Worm (Caenorhabditis elegans) whole organism, mixed stage, embryonic: ENCODE measurements around the gene F23B12.7.

Experiments
- M03D4.4 ChIP-seq: sonication (generic microtip); optimal IDR thresholded peaks from 2 replicates; lab custom pipeline; 2017; ENCODE audit warnings: mild to moderate bottlenecking, missing genetic modification characterization, missing compliant biosample characterization
- bed-3 ChIP-seq: fragments of 200-800 bp; sonication (Bioruptor generic); optimal IDR thresholded peaks from 3 replicates; lab custom pipeline; 2018; ENCODE audit warnings: mild to moderate bottlenecking, missing genetic modification characterization, moderate library complexity, missing compliant biosample characterization
- ceh-39 ChIP-seq: fragments of 150-350 bp; optimal IDR thresholded peaks from 2 replicates; lab custom pipeline; 2014; ENCODE audit warnings: missing biosample characterization, missing genetic modification characterization
- ceh-43 ChIP-seq: fragments of 200-800 bp; sonication (Bioruptor generic); optimal IDR thresholded peaks from 2 replicates; lab custom pipeline; 2018; ENCODE audit warnings: mild to moderate bottlenecking, missing genetic modification characterization, moderate library complexity, missing compliant biosample characterization
- ceh-83 ChIP-seq: fragments of 200-800 bp; sonication (Bioruptor generic); optimal IDR thresholded peaks from 2 replicates; lab custom pipeline; 2018; ENCODE audit warnings: mild to moderate bottlenecking, missing genetic modification characterization, missing compliant biosample characterization
- ces-1 ChIP-seq: fragments of 150-350 bp; optimal IDR thresholded peaks from 2 replicates; lab custom pipeline; 2014; ENCODE audit warnings: missing biosample characterization, missing genetic modification reagents, missing genetic modification characterization
- cnd-1 ChIP-seq: fragments of 200-800 bp; sonication (Bioruptor generic); optimal IDR thresholded peaks from 2 replicates; lab custom pipeline; 2018; ENCODE audit warnings: mild to moderate bottlenecking, missing genetic modification characterization, missing compliant biosample characterization
- drap-1 ChIP-seq: fragments of 200-800 bp; sonication (Bioruptor generic); optimal IDR thresholded peaks from 3 replicates; lab custom pipeline; 2018; ENCODE audit warnings: mild to moderate bottlenecking, missing genetic modification characterization, missing compliant biosample characterization
- elt-1 ChIP-seq: sonication (generic microtip); optimal IDR thresholded peaks from 2 replicates; lab custom pipeline; 2017; ENCODE audit warnings: missing genetic modification characterization, mild to moderate bottlenecking, missing compliant biosample characterization, antibody characterized with exemption, moderate library complexity, borderline replicate concordance; ENCODE audit not compliant: insufficient read depth
- elt-3 ChIP-seq: fragments of 150-350 bp; optimal IDR thresholded peaks from 2 replicates; lab custom pipeline; 2014; ENCODE audit warnings: missing biosample characterization, missing genetic modification characterization
- flh-1 ChIP-seq: fragments of 200-800 bp; sonication (Bioruptor generic); optimal IDR thresholded peaks from 2 replicates; lab custom pipeline; 2018; ENCODE audit warnings: mild to moderate bottlenecking, missing genetic modification characterization, moderate library complexity, missing compliant biosample characterization
- ham-2 ChIP-seq: fragments of 200-800 bp; sonication (Bioruptor generic); optimal IDR thresholded peaks from 2 replicates; lab custom pipeline; 2018; ENCODE audit warnings: mild to moderate bottlenecking, missing genetic modification characterization, missing compliant biosample characterization
- hlh-1 ChIP-seq: fragments of 150-350 bp; optimal IDR thresholded peaks from 2 replicates; lab custom pipeline; 2014; ENCODE audit warnings: missing biosample characterization, missing genetic modification reagents, missing genetic modification characterization
- lin-13 ChIP-seq: fragments of 150-350 bp; optimal IDR thresholded peaks from 2 replicates; lab custom pipeline; 2014; ENCODE audit warnings: missing biosample characterization, missing genetic modification characterization
- lin-32 ChIP-seq: fragments of 200-800 bp; sonication (Bioruptor generic); optimal IDR thresholded peaks from 2 replicates; lab custom pipeline; 2018; ENCODE audit warnings: mild to moderate bottlenecking, missing genetic modification characterization, missing compliant biosample characterization
- mep-1 ChIP-seq: fragments of 150-350 bp; optimal IDR thresholded peaks from 2 replicates; lab custom pipeline; 2017; ENCODE audit warnings: missing biosample characterization, missing genetic modification reagents, missing genetic modification characterization, inconsistent platforms
- mls-2 ChIP-seq: sonication (generic microtip); optimal IDR thresholded peaks from 2 replicates; lab custom pipeline; 2016; ENCODE audit warnings: mild to moderate bottlenecking, missing genetic modification characterization, moderate library complexity, missing compliant biosample characterization
- nhr-12 ChIP-seq: fragments of 150-350 bp; optimal IDR thresholded peaks from 2 replicates; lab custom pipeline; 2014; ENCODE audit warnings: missing biosample characterization, missing genetic modification characterization
- nhr-2 ChIP-seq: fragments of 150-350 bp; optimal IDR thresholded peaks from 2 replicates; lab custom pipeline; 2014; ENCODE audit warnings: missing biosample characterization, missing genetic modification characterization
- nhr-237 ChIP-seq: fragments of 150-350 bp; optimal IDR thresholded peaks from 2 replicates; lab custom pipeline; 2014; ENCODE audit warnings: missing biosample characterization, missing genetic modification characterization
- nhr-28 ChIP-seq: fragments of 150-350 bp; optimal IDR thresholded peaks from 2 replicates; lab custom pipeline; 2014; ENCODE audit warnings: missing biosample characterization, missing genetic modification characterization
- nhr-76 ChIP-seq: sonication (generic microtip); optimal IDR thresholded peaks from 2 replicates; lab custom pipeline; 2017; ENCODE audit warnings: missing biosample characterization, missing genetic modification characterization
- pha-4 ChIP-seq: fragments of 150-350 bp; optimal IDR thresholded peaks from 2 replicates; lab custom pipeline; 2018; ENCODE audit warnings: missing biosample characterization, missing genetic modification reagents, missing genetic modification characterization
- snpc-4 ChIP-seq: fragments of 150-350 bp; optimal IDR thresholded peaks from 2 replicates; lab custom pipeline; 2014; ENCODE audit warnings: missing biosample characterization, missing genetic modification characterization
- sptf-1 ChIP-seq: sonication (generic microtip); optimal IDR thresholded peaks from 2 replicates; lab custom pipeline; 2017; ENCODE audit warnings: mild to moderate bottlenecking, missing genetic modification characterization, moderate library complexity, missing compliant biosample characterization
- tbx-8 ChIP-seq: fragments of 200-800 bp; sonication (Bioruptor generic); optimal IDR thresholded peaks from 2 replicates; lab custom pipeline; 2018; ENCODE audit warnings: mild to moderate bottlenecking, missing genetic modification characterization, moderate library complexity, missing compliant biosample characterization
- unc-120 ChIP-seq: sonication (generic microtip); optimal IDR thresholded peaks from 2 replicates; lab custom pipeline; 2017; ENCODE audit warnings: missing genetic modification characterization, missing compliant biosample characterization; ENCODE audit not compliant: poor library complexity, severe bottlenecking
- unc-39 ChIP-seq: fragments of 150-350 bp; optimal IDR thresholded peaks from 2 replicates; lab custom pipeline; 2014; ENCODE audit warnings: missing biosample characterization, missing genetic modification characterization

Gene F23B12.7

ce11 chrV:14462653-14463052 is 13.2 kb downstream of the F23B12.7 start:
- no peak for TF ChIP-seq nhr-237 (tag; lab: Kevin White, UChicago)
- no peak for TF ChIP-seq drap-1 (GFP tag; lab: Kevin White, UChicago)
- TF ChIP-seq unc-120 (tag; lab: Kevin White, UChicago), result no peak
- TF ChIP-seq sptf-1 (tag; lab: Kevin White, UChicago), result no peak
- no peak for TF ChIP-seq tbx-8
- no peak for TF ChIP-seq hlh-1 (tag; lab: Kevin White, UChicago)
- TF ChIP-seq flh-1, result no peak
- no peak for TF ChIP-seq snpc-4 (tag; lab: Kevin White, UChicago)
- no peak for TF ChIP-seq nhr-76 (tag; lab: Kevin White, UChicago)
- no peak for TF ChIP-seq ces-1 (GFP tag; lab: Kevin White, UChicago)
- no peak for TF ChIP-seq ham-2 (GFP tag; lab: Kevin White, UChicago)
- no peak for TF ChIP-seq M03D4.4 (tag; lab: Kevin White, UChicago)
- no peak for TF ChIP-seq nhr-28 (tag; lab: Kevin White, UChicago)
- no peak for TF ChIP-seq mls-2
- no peak for TF ChIP-seq lin-32 (GFP tag; lab: Kevin White, UChicago)
- TF ChIP-seq unc-39 (tag; lab: Kevin White, UChicago), result no peak
- TF ChIP-seq, all 35 proteins: peak for 0

- peak; percentile 7 for TF ChIP-seq cnd-1 (tag; lab: Kevin White, UChicago)
- peak; percentile 14 for TF ChIP-seq drap-1 (GFP tag; lab: Kevin White, UChicago)
Observed at ce11 chrV:14463087-14463486, 13.6 kb downstream of the F23B12.7 start, which contains the start of gene F08H9.3. TSS of gene F08H9.3 (minus strand) at chrV:14463338.

- no peak for TF ChIP-seq ceh-39 (tag; lab: Kevin White, UChicago)
- TF ChIP-seq pha-4 (tag; lab: Kevin White, UChicago), result no peak
- no peak for TF ChIP-seq ceh-43 (GFP tag; lab: Kevin White, UChicago)
- TF ChIP-seq tbx-8, result no peak
- TF ChIP-seq nhr-2, result no peak
- no peak for TF ChIP-seq sptf-1 (tag; lab: Kevin White, UChicago)
- no peak for TF ChIP-seq lin-13 (tag; lab: Kevin White, UChicago)
- no peak for TF ChIP-seq nhr-12
- no peak for TF ChIP-seq lin-32 (GFP tag; lab: Kevin White, UChicago)
- no peak for TF ChIP-seq mls-2
- TF ChIP-seq snpc-4 (tag; lab: Kevin White, UChicago), result no peak
- no peak for TF ChIP-seq elt-1 (tag; lab: Kevin White, UChicago)
- TF ChIP-seq drap-1 (GFP tag; lab: Kevin White, UChicago), result no peak
- no peak for TF ChIP-seq unc-39 (tag; lab: Kevin White, UChicago)
Observed at ce11 chrV:14464368-14464767, 14.9 kb downstream of the F23B12.7 start, which contains the start of gene F08H9.4. TSS of gene F08H9.4 (minus strand) at chrV:14464428.

- TF ChIP-seq pha-4 (tag; lab: Kevin White, UChicago), result no peak
- TF ChIP-seq cnd-1 (tag; lab: Kevin White, UChicago), result peak; percentile 64
- TF ChIP-seq nhr-76 (tag; lab: Kevin White, UChicago), result no peak
- TF ChIP-seq ceh-83 (GFP tag; lab: Kevin White, UChicago), result peak; percentile 1
- no peak for TF ChIP-seq bed-3
- TF ChIP-seq drap-1 (GFP tag; lab: Kevin White, UChicago), result peak; percentile 53
- no peak for TF ChIP-seq snpc-4 (tag; lab: Kevin White, UChicago)
- no peak for TF ChIP-seq nhr-12
- no peak for TF ChIP-seq ham-2 (GFP tag; lab: Kevin White, UChicago)
- TF ChIP-seq ces-1 (GFP tag; lab: Kevin White, UChicago), result no peak
- no peak for TF ChIP-seq elt-3 (tag; lab: Kevin White, UChicago)
- TF ChIP-seq, all 35 proteins: peak for 3
Observed at ce11 chrV:14468196-14468874, 18.8 kb downstream of the F23B12.7 start, which contains the start of gene srz-97. TSS of gene srz-97 (minus strand) at chrV:14468246.

- no peak for TF ChIP-seq ceh-83 (GFP tag; lab: Kevin White, UChicago)
- TF ChIP-seq bed-3, result no peak
- no peak for TF ChIP-seq mep-1
Observed at ce11 chrV:14468931-14469330, 19.4 kb downstream of the F23B12.7 start, which contains the start of gene clec-57. TSS of gene clec-57 (plus strand) at chrV:14469231.
